Worm (Caenorhabditis elegans): ENCODE results near the gene F53A2.9.

The F53A2.9 gene

DNA sequence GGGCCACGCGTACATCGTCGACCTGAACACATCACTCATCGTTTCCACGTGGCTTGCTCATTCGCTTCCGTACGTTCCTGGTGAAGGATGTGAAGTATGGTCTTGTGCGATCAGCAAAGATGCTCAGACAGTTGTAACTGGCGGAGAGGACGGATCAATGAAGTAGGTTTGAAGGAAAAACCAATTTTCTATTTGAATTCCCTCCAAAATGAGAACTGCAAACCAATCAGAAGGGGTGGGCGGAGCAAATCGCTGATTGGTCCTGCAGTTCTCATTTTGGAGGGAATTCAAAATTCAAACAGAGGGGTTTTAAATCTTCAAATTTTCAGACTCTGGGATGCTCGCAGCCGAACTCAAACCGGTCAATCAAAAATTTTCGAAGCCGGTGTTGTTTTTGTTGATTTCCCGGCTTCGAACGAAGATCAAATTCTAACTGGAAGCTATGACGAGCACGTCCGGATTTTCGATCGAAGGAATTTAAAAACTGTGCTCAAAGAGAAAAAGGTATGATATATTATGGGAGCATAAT, 41.7 kb downstream of the F53A2.9 start:
- TF ChIP-seq lin-39 (tag; optimal IDR thresholded peaks at IDR 0.05): no peak
- no peak for TF ChIP-seq sma-3 (GFP tag; optimal IDR thresholded peaks at IDR 0.05)
- no peak for TF ChIP-seq nhr-23 (tag; optimal IDR thresholded peaks at IDR 0.05)
- no peak for TF ChIP-seq nhr-77 (tag; optimal IDR thresholded peaks at IDR 0.05)
- no peak for TF ChIP-seq crh-2 (tag; optimal IDR thresholded peaks at IDR 0.05)
- TF ChIP-seq ztf-11 (tag; optimal IDR thresholded peaks at IDR 0.05): no peak
- TF ChIP-seq snpc-4 (tag; optimal IDR thresholded peaks at IDR 0.05): no peak
- TF ChIP-seq skn-1 (tag; optimal IDR thresholded peaks at IDR 0.05): no peak
- no peak for TF ChIP-seq Y55F3AM.14 (GFP tag; optimal IDR thresholded peaks at IDR 0.05)
- TF ChIP-seq sem-4 (tag; optimal IDR thresholded peaks at IDR 0.05): no peak

DNA sequence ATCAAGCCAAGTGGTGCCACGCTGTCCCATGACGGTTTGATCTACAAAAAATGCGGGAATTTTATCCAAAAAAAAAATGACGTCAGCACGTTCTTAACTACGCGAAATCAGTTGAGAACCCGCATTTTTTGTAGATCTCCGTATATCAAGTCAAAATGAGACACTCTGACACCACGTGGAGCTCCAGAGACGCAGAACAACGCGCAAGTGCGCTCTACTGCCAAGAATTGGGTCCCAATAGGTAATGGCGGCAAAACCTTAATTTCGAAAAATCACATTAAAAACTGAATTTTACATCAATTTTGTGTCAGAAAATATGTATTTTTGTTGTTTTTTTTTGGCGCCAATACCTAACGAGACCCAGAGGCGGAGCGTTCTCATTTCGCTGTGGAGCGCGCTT, 42.2 kb downstream of the F53A2.9 start:
- TF ChIP-seq snpc-4 (tag; optimal IDR thresholded peaks at IDR 0.05): no peak
- TF ChIP-seq skn-1 (tag; optimal IDR thresholded peaks at IDR 0.05): no peak
- TF ChIP-seq unc-62 (GFP tag; optimal IDR thresholded peaks at IDR 0.05): no peak
- no peak for TF ChIP-seq nhr-11 (tag; optimal IDR thresholded peaks at IDR 0.05)
- TF ChIP-seq elt-1 (tag; optimal IDR thresholded peaks at IDR 0.05): no peak
- no peak for TF ChIP-seq aly-2 (tag; optimal IDR thresholded peaks at IDR 0.05)
- no peak for TF ChIP-seq egl-27 (tag; optimal IDR thresholded peaks at IDR 0.05)
- no peak for TF ChIP-seq unc-39 (tag; optimal IDR thresholded peaks at IDR 0.05)
- no peak for TF ChIP-seq mbf-1 (tag; optimal IDR thresholded peaks at IDR 0.05)
- no peak for TF ChIP-seq sma-3 (GFP tag; optimal IDR thresholded peaks at IDR 0.05)
- no peak for TF ChIP-seq nhr-25 (tag; optimal IDR thresholded peaks at IDR 0.05)
- TF ChIP-seq R02D3.7 (tag; optimal IDR thresholded peaks at IDR 0.05): no peak
- TF ChIP-seq C34F6.9 (tag; optimal IDR thresholded peaks at IDR 0.05): no peak
- TF ChIP-seq nhr-12 (tag; optimal IDR thresholded peaks at IDR 0.05): no peak
- no peak for TF ChIP-seq Y55F3AM.14 (GFP tag; optimal IDR thresholded peaks at IDR 0.05)
- no peak for TF ChIP-seq ztf-11 (tag; optimal IDR thresholded peaks at IDR 0.05)

DNA sequence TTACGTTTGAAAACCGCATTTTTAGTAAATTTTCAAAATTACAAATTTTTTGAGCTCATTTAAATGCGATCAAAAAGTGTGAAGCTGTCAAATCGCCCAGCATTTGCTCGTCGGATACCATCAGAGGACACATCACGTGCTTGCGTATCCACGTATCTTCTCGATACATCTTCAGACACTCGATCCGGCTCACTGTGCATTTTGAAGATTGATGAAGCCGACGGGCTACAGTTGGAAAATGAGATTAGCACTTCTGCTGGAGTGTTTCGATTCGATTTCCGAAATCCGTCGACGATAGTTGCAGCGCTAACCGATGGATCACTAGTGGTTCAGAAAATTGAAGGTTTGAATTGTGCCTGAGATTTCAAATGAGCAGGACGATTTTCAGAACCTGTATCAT, 44.1 kb downstream of the F53A2.9 start, which contains the start of gene dph-7:
TSS of gene dph-7 (plus strand) at position 53 of the 400 bp plus-strand sequence.
- no peak for TF ChIP-seq sma-3 (GFP tag; optimal IDR thresholded peaks at IDR 0.05)
- TF ChIP-seq nhr-25 (tag; optimal IDR thresholded peaks at IDR 0.05): no peak
- no peak for TF ChIP-seq lin-39 (tag; optimal IDR thresholded peaks at IDR 0.05)
- TF ChIP-seq C34F6.9 (tag; optimal IDR thresholded peaks at IDR 0.05): no peak

DNA sequence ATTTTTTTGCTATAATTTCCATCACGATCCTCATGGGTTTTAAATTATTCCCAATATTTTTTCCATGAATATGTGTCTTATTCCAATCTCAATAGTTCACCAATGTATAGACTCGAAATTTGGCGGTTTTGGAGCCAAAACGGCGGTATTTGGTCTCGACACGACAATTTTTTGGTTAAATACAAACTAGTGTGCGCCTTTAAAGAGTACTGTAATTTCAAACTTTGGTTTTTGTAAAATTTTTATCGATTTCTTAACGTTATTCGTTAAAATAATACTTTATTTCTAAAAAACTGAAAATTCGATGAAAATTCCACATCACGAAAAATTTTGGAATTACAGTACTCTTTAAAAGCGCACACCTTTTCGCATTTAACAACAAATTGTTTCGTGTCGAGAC, 44.5 kb downstream of the F53A2.9 start:
- TF ChIP-seq unc-55 (GFP tag; optimal IDR thresholded peaks at IDR 0.05) (no peak), peb-1 (tag; optimal IDR thresholded peaks at IDR 0.05) (no peak), lin-39 (tag; optimal IDR thresholded peaks at IDR 0.05) (no peak), alr-1 (tag; optimal IDR thresholded peaks at IDR 0.05) (no peak), mab-5 (tag; optimal IDR thresholded peaks at IDR 0.05) (no peak), ztf-4 (tag; optimal IDR thresholded peaks at IDR 0.05) (no peak), nhr-6 (tag; optimal IDR thresholded peaks at IDR 0.05) (no peak), nhr-10 (tag; optimal IDR thresholded peaks at IDR 0.05) (no peak), unc-39 (tag; optimal IDR thresholded peaks at IDR 0.05) (no peak), Y55F3AM.14 (GFP tag; optimal IDR thresholded peaks at IDR 0.05) (no peak), ama-1 (optimal IDR thresholded peaks at IDR 0.05) (no peak), snpc-4 (tag; optimal IDR thresholded peaks at IDR 0.05) (no peak), fos-1 (tag; optimal IDR thresholded peaks at IDR 0.05) (no peak), blmp-1 (tag; optimal IDR thresholded peaks at IDR 0.05; ENCODE audit: insufficient read depth) (no peak)

DNA sequence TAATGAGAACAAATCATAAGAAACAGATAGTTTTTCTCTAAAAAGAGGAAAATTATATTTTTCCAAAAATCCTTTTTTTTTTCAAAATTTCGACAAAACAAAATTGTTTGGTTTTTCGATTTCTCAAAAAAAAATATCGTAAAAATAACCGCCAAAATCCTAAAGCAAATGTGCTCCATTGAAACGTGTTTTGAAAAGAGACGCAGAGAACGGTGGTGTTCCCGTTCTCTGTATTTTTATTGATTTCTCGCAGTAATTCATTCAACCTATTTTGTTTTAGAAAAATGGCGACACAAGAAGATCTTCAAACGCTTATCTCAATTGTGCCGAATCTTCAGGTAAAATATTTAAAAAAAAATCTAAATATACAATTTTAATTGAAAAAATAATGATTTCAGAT, 45.4 kb downstream of the F53A2.9 start, which contains the start of gene Y43F4B.10:
TSS of gene Y43F4B.10 (plus strand) at position 281 of the 400 bp plus-strand sequence.
- TF ChIP-seq crh-2 (tag; optimal IDR thresholded peaks at IDR 0.05) (peak; percentile 27), unc-39 (tag; optimal IDR thresholded peaks at IDR 0.05) (no peak), nhr-129 (tag; optimal IDR thresholded peaks at IDR 0.05) (peak; percentile 14), sma-9 (GFP tag; optimal IDR thresholded peaks at IDR 0.05) (no peak), sma-9 (tag; optimal IDR thresholded peaks at IDR 0.05) (no peak), gmeb-1 (tag; optimal IDR thresholded peaks at IDR 0.05) (peak; percentile 8), nhr-77 (tag; optimal IDR thresholded peaks at IDR 0.05) (no peak), sma-3 (GFP tag; optimal IDR thresholded peaks at IDR 0.05) (no peak), unc-55 (GFP tag; optimal IDR thresholded peaks at IDR 0.05) (peak; percentile 74), lsy-2 (tag; optimal IDR thresholded peaks at IDR 0.05) (peak in 1 of 2 experiments; percentile 60), egl-27 (tag; optimal IDR thresholded peaks at IDR 0.05) (no peak), C34F6.9 (tag; optimal IDR thresholded peaks at IDR 0.05) (peak; percentile 64), peb-1 (tag; optimal IDR thresholded peaks at IDR 0.05) (no peak)
